Worm (Caenorhabditis elegans): ENCODE results near the gene B0281.4.
"Not testable (repeated sequence)": the region's sequence is repeated elsewhere in the genome, so short reads cannot be mapped to it uniquely, and the experiment has no call there.

B0281.4 gene

ce11 chrII:2279263-2279662, 19.4 kb downstream of the B0281.4 start, which contains the start of gene K09F6.6:
Gene K09F6.6, minus strand, starts transcription at chrII:2279305.
- no peak for TF ChIP-seq ama-1 (optimal IDR thresholded peaks at IDR 0.05)
- TF ChIP-seq nhr-11 (tag; optimal IDR thresholded peaks at IDR 0.05), result no peak
- no peak for TF ChIP-seq skn-1 (tag; optimal IDR thresholded peaks at IDR 0.05)
- no peak for TF ChIP-seq nhr-237 (tag; optimal IDR thresholded peaks at IDR 0.05)
- TF ChIP-seq nhr-77 (tag; optimal IDR thresholded peaks at IDR 0.05), result no peak
- no peak for TF ChIP-seq ceh-9 (tag; optimal IDR thresholded peaks at IDR 0.05)
- no peak for TF ChIP-seq sea-2 (GFP tag; optimal IDR thresholded peaks at IDR 0.05)
- no peak for TF ChIP-seq fkh-2 (tag; optimal IDR thresholded peaks at IDR 0.05)
- TF ChIP-seq elt-1 (tag; optimal IDR thresholded peaks at IDR 0.05), result no peak
- no peak for TF ChIP-seq mml-1 (tag; optimal IDR thresholded peaks at IDR 0.05)
- no peak for TF ChIP-seq nhr-76 (tag; optimal IDR thresholded peaks at IDR 0.05)
- TF ChIP-seq ceh-82 (tag; optimal IDR thresholded peaks at IDR 0.05), result no peak

ce11 chrII:2277418-2277817, 21.2 kb downstream of the B0281.4 start, which contains the start of gene K09F6.15:
Gene K09F6.15, minus strand, starts transcription at chrII:2277518.
- TF ChIP-seq ceh-28 (tag; optimal IDR thresholded peaks at IDR 0.05) (no peak), nhr-43 (tag; optimal IDR thresholded peaks at IDR 0.05; ENCODE audit: poor library complexity, severe bottlenecking) (no peak), eor-1 (tag; optimal IDR thresholded peaks at IDR 0.05) (no peak), aly-2 (tag; optimal IDR thresholded peaks at IDR 0.05) (no peak), nhr-76 (tag; optimal IDR thresholded peaks at IDR 0.05) (no peak), pqm-1 (tag; optimal IDR thresholded peaks at IDR 0.05) (no peak), nhr-67 (tag; optimal IDR thresholded peaks at IDR 0.05) (no peak), mml-1 (tag; optimal IDR thresholded peaks at IDR 0.05) (no peak), nhr-23 (tag; optimal IDR thresholded peaks at IDR 0.05) (no peak), unc-39 (tag; optimal IDR thresholded peaks at IDR 0.05) (no peak), nfya-1 (tag; optimal IDR thresholded peaks at IDR 0.05; ENCODE audit: insufficient read depth) (no peak), elt-2 (tag; optimal IDR thresholded peaks at IDR 0.05) (no peak), nhr-25 (tag; optimal IDR thresholded peaks at IDR 0.05) (no peak), nhr-237 (tag; optimal IDR thresholded peaks at IDR 0.05) (no peak), ceh-9 (tag; optimal IDR thresholded peaks at IDR 0.05) (no peak)

- TF ChIP-seq ztf-4 (tag; optimal IDR thresholded peaks at IDR 0.05) (no peak), nfya-1 (tag; optimal IDR thresholded peaks at IDR 0.05; ENCODE audit: insufficient read depth) (no peak), ZK546.5 (tag; optimal IDR thresholded peaks at IDR 0.05) (no peak), elt-3 (tag; optimal IDR thresholded peaks at IDR 0.05) (no peak), aly-2 (tag; optimal IDR thresholded peaks at IDR 0.05) (no peak), eor-1 (tag; optimal IDR thresholded peaks at IDR 0.05) (no peak), unc-39 (tag; optimal IDR thresholded peaks at IDR 0.05) (no peak), pha-4 (tag; optimal IDR thresholded peaks at IDR 0.05) (no peak), nhr-67 (tag; optimal IDR thresholded peaks at IDR 0.05) (no peak), nhr-28 (tag; optimal IDR thresholded peaks at IDR 0.05) (no peak), ceh-16 (tag; optimal IDR thresholded peaks at IDR 0.05) (no peak), lin-39 (tag; optimal IDR thresholded peaks at IDR 0.05) (no peak)
Observed at ce11 chrII:2273750-2274149, 24.9 kb downstream of the B0281.4 start.

ce11 chrII:2254861-2255260, 43.8 kb downstream of the B0281.4 start, which contains the start of gene K09F6.3:
Gene K09F6.3, plus strand, starts transcription at chrII:2255161.
- TF ChIP-seq aly-2, elt-1, nhr-77 (tag; optimal IDR thresholded peaks at IDR 0.05): not testable (repeated sequence)

ce11 chrII:2253676-2254075, 45.0 kb downstream of the B0281.4 start:
- TF ChIP-seq egl-27 (tag; optimal IDR thresholded peaks at IDR 0.05) (no peak), mdl-1 (tag; optimal IDR thresholded peaks at IDR 0.05) (no peak), nhr-11 (tag; optimal IDR thresholded peaks at IDR 0.05) (no peak), sea-2 (GFP tag; optimal IDR thresholded peaks at IDR 0.05) (no peak), daf-12 (tag; optimal IDR thresholded peaks at IDR 0.05) (no peak), nfya-1 (tag; optimal IDR thresholded peaks at IDR 0.05; ENCODE audit: insufficient read depth) (no peak), nhr-12 (tag; optimal IDR thresholded peaks at IDR 0.05) (no peak), lsy-12 (tag; optimal IDR thresholded peaks at IDR 0.05) (no peak), zag-1 (tag; optimal IDR thresholded peaks at IDR 0.05) (no peak), nhr-237 (tag; optimal IDR thresholded peaks at IDR 0.05) (no peak), ceh-28 (tag; optimal IDR thresholded peaks at IDR 0.05) (no peak), elt-3 (tag; optimal IDR thresholded peaks at IDR 0.05) (no peak)
